Worm (Caenorhabditis elegans): ENCODE measurements around the gene asp-1.

DNA sequence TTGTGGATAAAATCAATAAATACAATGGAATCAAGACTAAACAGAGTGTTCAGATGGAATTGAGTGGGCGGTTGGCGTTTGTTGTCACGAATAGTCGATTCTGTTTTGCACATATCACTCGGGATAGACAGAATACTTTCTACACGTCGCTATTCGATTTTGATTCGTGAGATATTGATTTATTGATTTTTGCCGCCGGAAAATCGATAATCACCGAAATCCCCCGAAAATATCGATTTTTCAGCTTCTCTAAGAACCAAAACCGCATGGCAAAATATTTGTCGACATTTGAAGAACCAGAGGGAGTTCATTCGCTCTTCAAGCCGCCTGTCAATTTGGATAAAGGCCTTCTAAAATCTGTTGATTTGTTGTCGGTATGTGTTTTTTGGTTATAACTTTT is 40.1 kb downstream of the asp-1 start:
- TF ChIP-seq ztf-23 (GFP tag; IDR thresholded peaks at IDR 0.05) (no peak), med-1 (GFP tag; optimal IDR thresholded peaks at IDR 0.05; ENCODE audit: insufficient read depth) (no peak), ztf-29 (GFP tag; IDR thresholded peaks at IDR 0.05) (no peak), flt-1 (GFP tag; IDR thresholded peaks at IDR 0.05) (no peak), T22C8.4 (GFP tag; IDR thresholded peaks at IDR 0.05) (peak; percentile 77), tab-1 (GFP tag; IDR thresholded peaks at IDR 0.05) (no peak), ref-1 (GFP tag; conservative IDR thresholded peaks at IDR 0.05) (no peak)

All from whole organism, midembryonic.